Fruit fly (Drosophila melanogaster) whole organism, embryonic: ENCODE measurements around the gene CG42656.

Experiments
- B-H1 ChIP-seq: fragments of 200-800 bp; sonication (Bioruptor generic); IDR thresholded peaks from 3 replicates; pipeline ENCODE4 v1.3.6; 2022; ENCODE audit warnings: missing biosample characterization, missing genetic modification characterization
- Bteb2 ChIP-seq: fragments of 200-800 bp; sonication (Bioruptor generic); optimal IDR thresholded peaks from 2 replicates; lab custom pipeline; 2016; ENCODE audit warnings: missing biosample characterization, missing genetic modification characterization
- CG10431 ChIP-seq: fragments of 200-800 bp; sonication (Bioruptor generic); optimal IDR thresholded peaks from 3 replicates; lab custom pipeline; 2018; ENCODE audit warnings: missing biosample characterization, mild to moderate bottlenecking, missing genetic modification characterization
- CG11504 ChIP-seq: fragments of 200-800 bp; sonication (Bioruptor generic); optimal IDR thresholded peaks from 3 replicates; lab custom pipeline; 2019; ENCODE audit warnings: missing biosample characterization, mild to moderate bottlenecking, missing genetic modification characterization, moderate library complexity
- CG12071 ChIP-seq: fragments of 200-800 bp; sonication (Bioruptor generic); optimal IDR thresholded peaks from 3 replicates; lab custom pipeline; 2018; ENCODE audit warnings: missing biosample characterization, mild to moderate bottlenecking, missing genetic modification characterization
- CG12104 ChIP-seq: fragments of 200-800 bp; sonication (Bioruptor generic); optimal IDR thresholded peaks from 3 replicates; lab custom pipeline; 2016; ENCODE audit warnings: missing biosample characterization, missing genetic modification characterization
- CG13894 ChIP-seq: fragments of 200-800 bp; sonication (Bioruptor generic); optimal IDR thresholded peaks from 3 replicates; lab custom pipeline; 2018; ENCODE audit warnings: missing biosample characterization, mild to moderate bottlenecking, missing genetic modification characterization, moderate library complexity
- CG17568 ChIP-seq: fragments of 200-800 bp; sonication (Bioruptor generic); optimal IDR thresholded peaks from 2 replicates; lab custom pipeline; 2018; ENCODE audit warnings: missing biosample characterization, mild to moderate bottlenecking, missing genetic modification characterization, moderate library complexity
- CG18619 ChIP-seq: fragments of 200-800 bp; sonication (Bioruptor generic); optimal IDR thresholded peaks from 3 replicates; lab custom pipeline; 2017; ENCODE audit warnings: missing biosample characterization, mild to moderate bottlenecking, missing genetic modification characterization
- CG2889 ChIP-seq: fragments of 200-800 bp; sonication (Bioruptor generic); IDR thresholded peaks from 3 replicates; pipeline ENCODE4 v1.3.6; 2022; ENCODE audit warnings: missing biosample characterization, missing genetic modification characterization
- CG32532 ChIP-seq: fragments of 200-800 bp; sonication (Bioruptor generic); IDR thresholded peaks from 2 replicates; pipeline ENCODE4 v1.3.6; 2022; ENCODE audit warnings: missing biosample characterization, missing genetic modification characterization
- CG34376 ChIP-seq: fragments of 200-800 bp; sonication (Bioruptor generic); optimal IDR thresholded peaks from 2 replicates; lab custom pipeline; 2018; ENCODE audit warnings: missing biosample characterization, mild to moderate bottlenecking, missing genetic modification characterization
- CG4404 ChIP-seq: fragments of 200-800 bp; sonication (Bioruptor generic); IDR thresholded peaks from 2 replicates; pipeline ENCODE4 v1.3.6; 2022; ENCODE audit warnings: missing biosample characterization, missing genetic modification characterization
- CG6175 ChIP-seq: fragments of 200-800 bp; sonication (Bioruptor generic); IDR thresholded peaks from 3 replicates; pipeline ENCODE4 v1.3.6; 2022; ENCODE audit warnings: missing biosample characterization, missing genetic modification characterization
- CG7271 ChIP-seq: fragments of 200-800 bp; sonication (Bioruptor generic); optimal IDR thresholded peaks from 2 replicates; lab custom pipeline; 2018; ENCODE audit warnings: missing biosample characterization, mild to moderate bottlenecking, missing genetic modification characterization, moderate library complexity
- CG7357 ChIP-seq: fragments of 200-800 bp; sonication (Bioruptor generic); IDR thresholded peaks from 3 replicates; pipeline ENCODE4 v1.3.6; 2022; ENCODE audit warnings: missing biosample characterization, missing genetic modification characterization
- CG7372 ChIP-seq: fragments of 200-800 bp; sonication (Bioruptor generic); IDR thresholded peaks from 2 replicates; pipeline ENCODE4 v1.3.6; 2022; ENCODE audit warnings: missing biosample characterization, missing genetic modification characterization
- CG7556 ChIP-seq: fragments of 200-800 bp; sonication (Bioruptor generic); optimal IDR thresholded peaks from 2 replicates; lab custom pipeline; 2017; ENCODE audit warnings: missing biosample characterization, mild to moderate bottlenecking, missing genetic modification characterization
- CG7928 ChIP-seq: fragments of 200-800 bp; sonication (Bioruptor generic); optimal IDR thresholded peaks from 2 replicates; lab custom pipeline; 2017; ENCODE audit warnings: missing biosample characterization, mild to moderate bottlenecking, missing genetic modification characterization
- CG9215 ChIP-seq: fragments of 200-800 bp; sonication (Bioruptor generic); IDR thresholded peaks from 2 replicates; pipeline ENCODE4 v1.3.6; 2022; ENCODE audit warnings: missing biosample characterization, missing genetic modification characterization
- CG9609 ChIP-seq: fragments of 200-800 bp; sonication (Bioruptor generic); optimal IDR thresholded peaks from 3 replicates; lab custom pipeline; 2016; ENCODE audit warnings: missing biosample characterization, missing genetic modification characterization
- CG9876 ChIP-seq: fragments of 200-800 bp; sonication (Bioruptor generic); optimal IDR thresholded peaks from 2 replicates; lab custom pipeline; 2016; ENCODE audit warnings: missing biosample characterization, missing genetic modification characterization
- CkIIα-i1 ChIP-seq: fragments of 200-800 bp; sonication (Bioruptor generic); IDR thresholded peaks from 2 replicates; pipeline ENCODE4 v1.3.6; 2022; ENCODE audit warnings: missing biosample characterization, missing genetic modification characterization
- D19A ChIP-seq: fragments of 200-800 bp; optimal IDR thresholded peaks from 3 replicates; lab custom pipeline; 2019; ENCODE audit warnings: missing biosample characterization, mild to moderate bottlenecking, missing genetic modification characterization, moderate library complexity
- Fer1 ChIP-seq: fragments of 200-800 bp; sonication (Bioruptor generic); optimal IDR thresholded peaks from 2 replicates; lab custom pipeline; 2017; ENCODE audit warnings: missing biosample characterization, mild to moderate bottlenecking, missing genetic modification characterization
- HHEX ChIP-seq: fragments of 200-800 bp; sonication (Bioruptor generic); optimal IDR thresholded peaks from 3 replicates; lab custom pipeline; 2017; ENCODE audit warnings: missing biosample characterization, mild to moderate bottlenecking, missing genetic modification characterization, missing genetic modification reagents
- HLHmδ ChIP-seq: fragments of 200-800 bp; sonication (Bioruptor generic); optimal IDR thresholded peaks from 2 replicates; lab custom pipeline; 2018; ENCODE audit warnings: missing biosample characterization, mild to moderate bottlenecking, missing genetic modification characterization, moderate library complexity
- Mes4 ChIP-seq: fragments of 200-800 bp; sonication (Bioruptor generic); optimal IDR thresholded peaks from 2 replicates; lab custom pipeline; 2016; ENCODE audit warnings: missing biosample characterization, missing genetic modification characterization
- Neu2 ChIP-seq: fragments of 200-800 bp; sonication (Bioruptor generic); optimal IDR thresholded peaks from 3 replicates; lab custom pipeline; 2016; ENCODE audit warnings: missing biosample characterization, missing genetic modification characterization, borderline replicate concordance
- Nf-YA ChIP-seq: fragments of 200-800 bp; sonication (Bioruptor generic); IDR thresholded peaks from 2 replicates; pipeline ENCODE4 v1.3.6; 2022; ENCODE audit warnings: missing biosample characterization, missing genetic modification characterization
- Ravus ChIP-seq: fragments of 200-800 bp; sonication (Bioruptor generic); IDR thresholded peaks from 2 replicates; pipeline ENCODE4 v1.3.6; 2022; ENCODE audit warnings: missing biosample characterization, missing genetic modification characterization
- Tbp ChIP-seq: fragments of >200 bp; optimal IDR thresholded peaks from 2 replicates; lab custom pipeline; 2018; ENCODE audit warnings: missing biosample characterization, missing genetic modification characterization
- Xrp1 ChIP-seq: fragments of 200-800 bp; sonication (Bioruptor generic); IDR thresholded peaks from 2 replicates; pipeline ENCODE4 v1.3.6; 2022; ENCODE audit warnings: missing biosample characterization, missing genetic modification characterization
- YL-1 ChIP-seq: fragments of 200-800 bp; sonication (Bioruptor generic); optimal IDR thresholded peaks from 3 replicates; lab custom pipeline; 2017; ENCODE audit warnings: missing biosample characterization, mild to moderate bottlenecking, missing genetic modification characterization
- ab ChIP-seq: fragments of 200-800 bp; sonication (Bioruptor generic); optimal IDR thresholded peaks from 2 replicates; lab custom pipeline; 2016; ENCODE audit warnings: missing biosample characterization, missing genetic modification characterization
- br ChIP-seq: fragments of >200 bp; optimal IDR thresholded peaks from 2 replicates; lab custom pipeline; 2017
- bsh ChIP-seq, 2 experiments: fragments of 200-800 bp; sonication (Bioruptor generic); optimal IDR thresholded peaks; 2 replicates each; lab custom pipeline; 2017 to 2018; ENCODE audit warnings: mild to moderate bottlenecking in 2 of 2, missing biosample characterization in 2 of 2, missing genetic modification characterization in 2 of 2, moderate library complexity in 1 of 2
- cg ChIP-seq: fragments of 200-800 bp; sonication (Bioruptor generic); optimal IDR thresholded peaks from 3 replicates; lab custom pipeline; 2019; ENCODE audit warnings: missing biosample characterization, mild to moderate bottlenecking, missing genetic modification characterization, moderate library complexity
- ci ChIP-seq: fragments of 200-800 bp; sonication (Bioruptor generic); IDR thresholded peaks from 3 replicates; pipeline ENCODE4 v1.3.6; 2022; ENCODE audit warnings: missing biosample characterization, missing genetic modification characterization
- cwo ChIP-seq: fragments of 200-800 bp; sonication (Bioruptor generic); optimal IDR thresholded peaks from 3 replicates; lab custom pipeline; 2017; ENCODE audit warnings: missing biosample characterization, missing genetic modification characterization, mild to moderate bottlenecking, moderate library complexity, missing genetic modification reagents
- dmrt11E ChIP-seq: fragments of 200-800 bp; sonication (Bioruptor generic); optimal IDR thresholded peaks from 3 replicates; lab custom pipeline; 2018; ENCODE audit warnings: missing biosample characterization, mild to moderate bottlenecking, missing genetic modification characterization, moderate library complexity
- fd102C ChIP-seq: fragments of 200-800 bp; sonication (Bioruptor generic); optimal IDR thresholded peaks from 2 replicates; lab custom pipeline; 2018; ENCODE audit warnings: missing biosample characterization, mild to moderate bottlenecking, missing genetic modification characterization, moderate library complexity
- fu2 ChIP-seq: fragments of 200-800 bp; sonication (Bioruptor generic); optimal IDR thresholded peaks from 2 replicates; lab custom pipeline; 2016; ENCODE audit warnings: missing biosample characterization, missing genetic modification characterization
- gem ChIP-seq: fragments of 200-800 bp; sonication (Bioruptor generic); optimal IDR thresholded peaks from 2 replicates; lab custom pipeline; 2019; ENCODE audit warnings: missing biosample characterization, mild to moderate bottlenecking, missing genetic modification characterization, moderate library complexity
- oc ChIP-seq: fragments of 200-800 bp; sonication (Bioruptor generic); optimal IDR thresholded peaks from 2 replicates; lab custom pipeline; 2018; ENCODE audit warnings: missing biosample characterization, mild to moderate bottlenecking, missing genetic modification characterization, moderate library complexity
- pan ChIP-seq, 4 experiments: fragments of >200 bp in 3 of 4; fragments of 200-800 bp in 1 of 4; sonication (Bioruptor generic) in 1 of 4; optimal IDR thresholded peaks in 3 of 4; IDR thresholded peaks in 1 of 4; 2 replicates each; pipeline versions ENCODE4 v1.3.6 to Lab custom; 2017 to 2022; ENCODE audit warnings: missing biosample characterization in 2 of 4, missing genetic modification characterization in 2 of 4, mixed read lengths in 1 of 4
- ro ChIP-seq: fragments of 200-800 bp; sonication (Bioruptor generic); IDR thresholded peaks from 2 replicates; pipeline ENCODE4 v1.3.6; 2022; ENCODE audit warnings: missing biosample characterization, missing genetic modification characterization
- scrt ChIP-seq: fragments of 200-800 bp; sonication (Bioruptor generic); optimal IDR thresholded peaks from 2 replicates; lab custom pipeline; 2018; ENCODE audit warnings: missing biosample characterization, mild to moderate bottlenecking, missing genetic modification characterization, moderate library complexity
- ssp ChIP-seq: fragments of 200-800 bp; sonication (Bioruptor generic); IDR thresholded peaks from 2 replicates; pipeline ENCODE4 v1.3.6; 2022; ENCODE audit warnings: missing biosample characterization, missing genetic modification characterization
- sug ChIP-seq: fragments of 200-800 bp; optimal IDR thresholded peaks from 2 replicates; lab custom pipeline; 2019; ENCODE audit warnings: missing biosample characterization, mild to moderate bottlenecking, missing genetic modification characterization, moderate library complexity
- tap ChIP-seq: fragments of 200-800 bp; optimal IDR thresholded peaks from 3 replicates; lab custom pipeline; 2019; ENCODE audit warnings: missing biosample characterization, mild to moderate bottlenecking, missing genetic modification characterization, moderate library complexity
- zfh1 ChIP-seq: fragments of 200-800 bp; sonication (Bioruptor generic); IDR thresholded peaks from 3 replicates; pipeline ENCODE4 v1.3.6; 2022; ENCODE audit warnings: missing biosample characterization, missing genetic modification characterization

CG42656 gene

DNA sequence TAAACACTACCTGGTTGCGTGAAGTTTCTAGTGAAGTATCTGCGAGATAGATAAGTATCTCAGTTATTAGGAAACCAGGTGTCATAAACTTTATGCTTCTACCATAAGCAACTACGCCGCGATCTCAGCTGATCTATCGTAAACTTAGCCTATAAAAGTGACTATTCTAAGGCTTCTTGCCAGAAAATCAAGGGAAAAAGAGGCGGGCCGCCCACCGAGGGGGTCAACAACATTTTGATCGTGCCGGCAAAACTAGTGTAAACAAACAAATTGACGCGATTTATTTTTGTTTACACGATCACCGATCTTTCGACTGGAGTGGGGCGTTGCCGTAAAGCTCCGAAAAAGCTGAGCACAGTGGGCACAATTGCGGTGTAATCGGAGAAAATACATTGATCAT lies 31.1 kb upstream of the CG42656 start (continued):
- no peak for TF ChIP-seq fd102C
- no peak for TF ChIP-seq CG11504 (tag; lab: Kevin White, UChicago)
- TF ChIP-seq ssp (GFP tag; lab: Robert Waterston, UW) = no peak
- peak; percentile 8 for TF ChIP-seq scrt
- no peak for TF ChIP-seq D19A (tag; lab: Kevin White, UChicago)
- no peak for TF ChIP-seq Neu2
- TF ChIP-seq ro (GFP tag; lab: Robert Waterston, UW) = no peak
- peak; percentile 43 for TF ChIP-seq Fer1 (GFP tag; lab: Kevin White, UChicago)
- TF ChIP-seq Xrp1 (GFP tag; lab: Robert Waterston, UW) = no peak
- no peak for TF ChIP-seq tap
- TF ChIP-seq YL-1 = no peak
- peak; percentile 63 for TF ChIP-seq sug (tag; lab: Kevin White, UChicago)
- no peak for TF ChIP-seq CkIIα-i1 (GFP tag; lab: Robert Waterston, UW)
- TF ChIP-seq Bteb2 (GFP tag; lab: Kevin White, UChicago) = no peak
- TF ChIP-seq HHEX (GFP tag; lab: Kevin White, UChicago) = no peak
- no peak for TF ChIP-seq Mes4 (GFP tag; lab: Kevin White, UChicago)
- TF ChIP-seq bsh (GFP tag; optimal IDR thresholded peaks at IDR 0.05; lab: Kevin White, UChicago) = no peak
- TF ChIP-seq cg = no peak
- TF ChIP-seq CG2889 (GFP tag; lab: Robert Waterston, UW) = no peak
- TF ChIP-seq CG12104 = no peak
- no peak for TF ChIP-seq oc (tag; lab: Kevin White, UChicago)
- TF ChIP-seq CG18619 (GFP tag; lab: Kevin White, UChicago) = no peak
- TF ChIP-seq CG12071 (GFP tag; lab: Kevin White, UChicago) = no peak
- TF ChIP-seq dmrt11E = no peak
- TF ChIP-seq CG7556 (GFP tag; lab: Kevin White, UChicago) = no peak
- no peak for TF ChIP-seq CG4404 (GFP tag; lab: Robert Waterston, UW)
- TF ChIP-seq ci (GFP tag; lab: Robert Waterston, UW) = 0 out of 3 replicates have a peak, but pooled peaks have one; percentile 39
- no peak for TF ChIP-seq gem
- no peak for TF ChIP-seq br (lab: Kevin White, UChicago)
- no peak for TF ChIP-seq B-H1 (GFP tag; lab: Robert Waterston, UW)
- TF ChIP-seq CG7271 (tag; lab: Kevin White, UChicago) = no peak
- no peak for TF ChIP-seq pan (optimal IDR thresholded peaks at IDR 0.05; lab: Kevin White, UChicago)
- TF ChIP-seq pan (GFP tag; optimal IDR thresholded peaks at IDR 0.05 in 1 of 2, IDR thresholded peaks at IDR 0.05 in 1 of 2) = no peak
- no peak for TF ChIP-seq CG7372 (GFP tag; lab: Robert Waterston, UW)
- no peak for TF ChIP-seq CG9215 (GFP tag; lab: Robert Waterston, UW)
- no peak for TF ChIP-seq fu2 (GFP tag; lab: Kevin White, UChicago)
- no peak for TF ChIP-seq Nf-YA (GFP tag; lab: Robert Waterston, UW)
- TF ChIP-seq CG34376 (GFP tag; lab: Kevin White, UChicago) = peak; percentile 35
- no peak for TF ChIP-seq Ravus
- TF ChIP-seq CG13894 (tag; lab: Kevin White, UChicago) = peak; percentile 86
- TF ChIP-seq zfh1 (GFP tag; lab: Robert Waterston, UW) = no peak
- TF ChIP-seq CG32532 (GFP tag; lab: Robert Waterston, UW) = no peak
- TF ChIP-seq CG17568 = peak; percentile 4
- TF ChIP-seq CG9609 = no peak
- no peak for TF ChIP-seq HLHmδ (GFP tag; lab: Kevin White, UChicago)
- no peak for TF ChIP-seq CG7928 (GFP tag; lab: Kevin White, UChicago)
- TF ChIP-seq Tbp (GFP tag; lab: Kevin White, UChicago) = no peak
- peak; percentile 4 for TF ChIP-seq cwo (GFP tag; lab: Kevin White, UChicago)
- no peak for TF ChIP-seq CG10431 (GFP tag; lab: Kevin White, UChicago)
- no peak for TF ChIP-seq CG9876 (GFP tag; lab: Kevin White, UChicago)
- TF ChIP-seq ab = no peak
- TF ChIP-seq CG6175 = no peak
- TF ChIP-seq CG7357 (GFP tag; lab: Robert Waterston, UW) = no peak
